Worm (Caenorhabditis elegans) whole organism, L4/young adult: ENCODE measurements around the gene fcho-1.

ENCODE experiments used
- W03F9.2 ChIP-seq: fragments of 150-350 bp; optimal IDR thresholded peaks from 2 replicates; lab custom pipeline; 2014; ENCODE audit warnings: missing biosample characterization, missing genetic modification characterization
- dao-5 ChIP-seq: sonication (generic microtip); optimal IDR thresholded peaks from 2 replicates; lab custom pipeline; 2016; ENCODE audit warnings: missing genotype, missing genetic modification characterization, moderate library complexity, missing compliant biosample characterization
- him-1 ChIP-seq: sonication (generic microtip); optimal IDR thresholded peaks from 2 replicates; lab custom pipeline; 2016; ENCODE audit warnings: missing genotype, missing genetic modification reagents, missing genetic modification characterization, missing compliant biosample characterization

- TF ChIP-seq W03F9.2 (tag; lab: Kevin White, UChicago) (no peak), dao-5 (tag; lab: Kevin White, UChicago) (no peak), him-1 (tag; lab: Kevin White, UChicago) (no peak)
Observed at ce11 chrII:1355480-1355879, 45.2 kb downstream of the fcho-1 start, which contains the start of gene C13A10.1.
